Worm (Caenorhabditis elegans) whole organism, L2 larva: Measurements from ENCODE around the gene pkc-3.
A peak's percentile ranks its signal among the peaks of the same experiment; 100 is the strongest.

ENCODE experiments used
- C34F6.9 ChIP-seq: fragments of 150-350 bp; optimal IDR thresholded peaks from 2 replicates; lab custom pipeline; 2014; ENCODE audit warnings: missing biosample characterization, missing genetic modification characterization
- F13H6.1 ChIP-seq: sonication (generic microtip); optimal IDR thresholded peaks from 2 replicates; lab custom pipeline; 2016; ENCODE audit warnings: missing genetic modification characterization, missing compliant biosample characterization
- R02D3.7 ChIP-seq: fragments of 150-350 bp; optimal IDR thresholded peaks from 2 replicates; lab custom pipeline; 2014; ENCODE audit warnings: missing biosample characterization, missing genetic modification characterization
- Y55F3AM.14 ChIP-seq: fragments of 200-800 bp; sonication (Bioruptor generic); optimal IDR thresholded peaks from 2 replicates; lab custom pipeline; 2018; ENCODE audit warnings: mild to moderate bottlenecking, missing genetic modification characterization, missing compliant biosample characterization
- ZK546.5 ChIP-seq: sonication (generic microtip); optimal IDR thresholded peaks from 2 replicates; lab custom pipeline; 2017; ENCODE audit warnings: missing biosample characterization, missing genetic modification characterization
- alr-1 ChIP-seq: fragments of 150-350 bp; optimal IDR thresholded peaks from 2 replicates; lab custom pipeline; 2014; ENCODE audit warnings: missing biosample characterization, missing genetic modification characterization
- aly-2 ChIP-seq: fragments of 150-350 bp; optimal IDR thresholded peaks from 2 replicates; lab custom pipeline; 2014; ENCODE audit warnings: missing biosample characterization, missing genetic modification characterization
- ama-1 ChIP-seq: fragments of 150-350 bp; optimal IDR thresholded peaks from 2 replicates; lab custom pipeline; 2018; ENCODE audit warnings: inconsistent platforms
- blmp-1 ChIP-seq: sonication (generic microtip); optimal IDR thresholded peaks from 2 replicates; lab custom pipeline; 2017; ENCODE audit warnings: missing genetic modification characterization, mild to moderate bottlenecking, missing compliant biosample characterization, antibody characterized with exemption, moderate library complexity; ENCODE audit not compliant: insufficient read depth
- ceh-16 ChIP-seq: fragments of 150-350 bp; optimal IDR thresholded peaks from 2 replicates; lab custom pipeline; 2014; ENCODE audit warnings: missing biosample characterization, missing genetic modification characterization
- ceh-82 ChIP-seq: fragments of 150-350 bp; optimal IDR thresholded peaks from 2 replicates; lab custom pipeline; 2014; ENCODE audit warnings: missing biosample characterization, missing genetic modification characterization
- crh-2 ChIP-seq: sonication (generic microtip); optimal IDR thresholded peaks from 2 replicates; lab custom pipeline; 2017; ENCODE audit warnings: missing biosample characterization, missing genetic modification characterization
- dmd-4 ChIP-seq: sonication (generic microtip); optimal IDR thresholded peaks from 2 replicates; lab custom pipeline; 2017; ENCODE audit warnings: missing biosample characterization, missing genetic modification characterization
- egl-27 ChIP-seq: sonication (generic microtip); optimal IDR thresholded peaks from 3 replicates; lab custom pipeline; 2017; ENCODE audit warnings: missing biosample characterization, missing genetic modification reagents, missing genetic modification characterization
- elt-1 ChIP-seq: fragments of 150-350 bp; optimal IDR thresholded peaks from 2 replicates; lab custom pipeline; 2014; ENCODE audit warnings: missing biosample characterization, missing genetic modification characterization
- elt-3 ChIP-seq: sonication (generic microtip); optimal IDR thresholded peaks from 2 replicates; lab custom pipeline; 2017; ENCODE audit warnings: missing biosample characterization, missing genetic modification characterization
- fos-1 ChIP-seq: fragments of 150-350 bp; optimal IDR thresholded peaks from 2 replicates; lab custom pipeline; 2014; ENCODE audit warnings: missing biosample characterization, missing genetic modification characterization
- gmeb-1 ChIP-seq: fragments of 150-350 bp; optimal IDR thresholded peaks from 2 replicates; lab custom pipeline; 2014; ENCODE audit warnings: missing biosample characterization, missing genetic modification characterization
- lin-11 ChIP-seq: fragments of 150-350 bp; sonication (generic microtip); optimal IDR thresholded peaks from 2 replicates; lab custom pipeline; 2014; ENCODE audit warnings: missing biosample characterization, missing genetic modification characterization, inconsistent platforms, mixed read lengths
- lin-13 ChIP-seq: fragments of 150-350 bp; optimal IDR thresholded peaks from 2 replicates; lab custom pipeline; 2014; ENCODE audit warnings: missing biosample characterization, missing genetic modification reagents, missing genetic modification characterization
- lin-39 ChIP-seq: fragments of 150-350 bp; optimal IDR thresholded peaks from 2 replicates; lab custom pipeline; 2014; ENCODE audit warnings: missing biosample characterization, missing genetic modification reagents, missing genetic modification characterization
- lsy-2 ChIP-seq, 2 experiments: fragments of 150-350 bp in 1 of 2; sonication (generic microtip) in 1 of 2; optimal IDR thresholded peaks; 2 replicates each; lab custom pipeline; 2014 to 2017; ENCODE audit warnings: missing biosample characterization in 2 of 2, missing genetic modification characterization in 2 of 2
- mab-5 ChIP-seq: fragments of 150-350 bp; optimal IDR thresholded peaks from 2 replicates; lab custom pipeline; 2014; ENCODE audit warnings: missing biosample characterization, missing genetic modification characterization
- mbf-1 ChIP-seq: sonication (generic microtip); optimal IDR thresholded peaks from 2 replicates; lab custom pipeline; 2017; ENCODE audit warnings: missing biosample characterization, missing genetic modification characterization
- mdl-1 ChIP-seq, 2 experiments: fragments of 150-350 bp in 1 of 2; sonication (generic microtip) in 1 of 2; optimal IDR thresholded peaks; 2 replicates each; lab custom pipeline; 2017; ENCODE audit warnings: missing biosample characterization in 2 of 2, missing genetic modification characterization in 2 of 2
- nhr-10 ChIP-seq: sonication (generic microtip); optimal IDR thresholded peaks from 2 replicates; lab custom pipeline; 2017; ENCODE audit warnings: missing biosample characterization, missing genetic modification characterization
- nhr-11 ChIP-seq: fragments of 150-350 bp; optimal IDR thresholded peaks from 2 replicates; lab custom pipeline; 2014; ENCODE audit warnings: missing biosample characterization, missing genetic modification characterization
- nhr-12 ChIP-seq: fragments of 150-350 bp; optimal IDR thresholded peaks from 2 replicates; lab custom pipeline; 2014; ENCODE audit warnings: missing biosample characterization, missing genetic modification characterization
- nhr-129 ChIP-seq: fragments of 150-350 bp; optimal IDR thresholded peaks from 2 replicates; lab custom pipeline; 2014; ENCODE audit warnings: missing biosample characterization, missing genetic modification characterization
- nhr-21 ChIP-seq: fragments of 150-350 bp; optimal IDR thresholded peaks from 2 replicates; lab custom pipeline; 2014; ENCODE audit warnings: missing biosample characterization, missing genetic modification characterization
- nhr-23 ChIP-seq: fragments of 150-350 bp; optimal IDR thresholded peaks from 2 replicates; lab custom pipeline; 2014; ENCODE audit warnings: missing biosample characterization, missing genetic modification reagents, missing genetic modification characterization
- nhr-237 ChIP-seq: fragments of 150-350 bp; optimal IDR thresholded peaks from 2 replicates; lab custom pipeline; 2014; ENCODE audit warnings: missing biosample characterization, missing genetic modification characterization
- nhr-25 ChIP-seq: fragments of 150-350 bp; sonication (generic microtip); optimal IDR thresholded peaks from 3 replicates; lab custom pipeline; 2014; ENCODE audit warnings: missing biosample characterization, missing genetic modification characterization
- nhr-6 ChIP-seq: fragments of 150-350 bp; optimal IDR thresholded peaks from 2 replicates; lab custom pipeline; 2014; ENCODE audit warnings: missing biosample characterization, missing genetic modification characterization
- nhr-77 ChIP-seq: fragments of 150-350 bp; optimal IDR thresholded peaks from 2 replicates; lab custom pipeline; 2014; ENCODE audit warnings: missing biosample characterization, missing genetic modification characterization
- peb-1 ChIP-seq: fragments of 150-350 bp; optimal IDR thresholded peaks from 2 replicates; lab custom pipeline; 2014; ENCODE audit warnings: missing biosample characterization, missing genetic modification characterization
- sem-4 ChIP-seq: fragments of 150-350 bp; optimal IDR thresholded peaks from 2 replicates; lab custom pipeline; 2014; ENCODE audit warnings: missing biosample characterization, missing genetic modification reagents, missing genetic modification characterization
- skn-1 ChIP-seq: sonication (generic microtip); optimal IDR thresholded peaks from 2 replicates; lab custom pipeline; 2017; ENCODE audit warnings: missing biosample characterization, missing genetic modification characterization
- sma-3 ChIP-seq: sonication (generic microtip); optimal IDR thresholded peaks from 2 replicates; lab custom pipeline; 2016; ENCODE audit warnings: missing genetic modification reagents, missing genetic modification characterization, missing compliant biosample characterization
- sma-9 ChIP-seq, 2 experiments: fragments of 150-350 bp in 1 of 2; sonication (generic microtip) in 1 of 2; optimal IDR thresholded peaks; 2 replicates each; lab custom pipeline; 2014 to 2016; ENCODE audit warnings: missing genetic modification characterization in 2 of 2, mild to moderate bottlenecking in 1 of 2, missing biosample characterization in 1 of 2, missing compliant biosample characterization in 1 of 2, missing genetic modification reagents in 1 of 2, moderate library complexity in 1 of 2
- snpc-4 ChIP-seq: fragments of 150-350 bp; optimal IDR thresholded peaks from 2 replicates; lab custom pipeline; 2014; ENCODE audit warnings: missing biosample characterization, missing genetic modification characterization
- unc-39 ChIP-seq: fragments of 150-350 bp; optimal IDR thresholded peaks from 2 replicates; lab custom pipeline; 2014; ENCODE audit warnings: missing biosample characterization, missing genetic modification characterization
- unc-55 ChIP-seq: fragments of 150-350 bp; sonication (generic microtip); optimal IDR thresholded peaks from 3 replicates; lab custom pipeline; 2014; ENCODE audit warnings: missing biosample characterization, missing genetic modification reagents, missing genetic modification characterization
- unc-62 ChIP-seq: fragments of 150-350 bp; optimal IDR thresholded peaks from 2 replicates; lab custom pipeline; 2014; ENCODE audit warnings: missing biosample characterization, missing genetic modification reagents, missing genetic modification characterization
- zag-1 ChIP-seq: fragments of 150-350 bp; optimal IDR thresholded peaks from 2 replicates; lab custom pipeline; 2014; ENCODE audit warnings: missing biosample characterization, missing genetic modification characterization
- ztf-1 ChIP-seq: fragments of 200-800 bp; sonication (Bioruptor generic); conservative IDR thresholded peaks from 2 replicates; pipeline ENCODE4 v1.3.6; 2022; ENCODE audit warnings: missing genetic modification characterization, missing compliant biosample characterization
- ztf-11 ChIP-seq: sonication (generic microtip); optimal IDR thresholded peaks from 2 replicates; lab custom pipeline; 2017; ENCODE audit warnings: missing biosample characterization, missing genetic modification characterization
- ztf-4 ChIP-seq: fragments of 150-350 bp; optimal IDR thresholded peaks from 2 replicates; lab custom pipeline; 2014; ENCODE audit warnings: missing biosample characterization, missing genetic modification characterization

The pkc-3 gene

DNA sequence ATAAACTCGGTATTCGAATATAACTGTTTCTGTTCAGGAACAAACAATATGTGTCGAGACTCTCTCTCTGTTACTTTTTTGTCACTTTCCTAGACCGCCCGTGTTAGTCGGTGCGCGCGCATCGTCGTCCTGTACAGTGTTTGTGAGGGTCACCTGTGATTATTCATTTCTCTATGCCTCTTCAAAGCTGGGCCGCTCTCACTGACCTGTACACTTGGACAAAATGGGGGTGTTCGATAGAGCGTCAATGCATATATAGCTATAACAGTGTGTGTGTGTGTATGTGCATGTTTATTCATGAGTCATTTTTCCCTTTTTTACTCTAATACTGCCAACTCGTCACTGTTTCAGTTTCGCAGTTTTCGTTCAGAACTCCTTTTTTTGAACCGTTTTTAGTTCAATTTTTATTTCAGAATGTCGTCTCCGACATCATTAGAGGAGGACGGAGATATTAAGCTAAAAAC lies at the start of gene pkc-3:
Gene pkc-3, plus strand, starts transcription at position 414 of the 464 bp plus-strand sequence.
- TF ChIP-seq lin-13 (GFP tag; lab: Kevin White, UChicago) (peak; percentile 51), egl-27 (tag; lab: Kevin White, UChicago) (no peak), nhr-237 (no peak), ama-1 (lab: Kevin White, UChicago) (peak; percentile 48), nhr-11 (tag; lab: Kevin White, UChicago) (no peak), ztf-4 (tag; lab: Kevin White, UChicago) (peak; percentile 56), unc-55 (GFP tag; lab: Kevin White, UChicago) (peak; percentile 21), sem-4 (peak; percentile 5), lsy-2 (tag; optimal IDR thresholded peaks at IDR 0.05; lab: Kevin White, UChicago) (peak in 1 of 2 experiments; percentile 65), sma-3 (GFP tag; lab: Kevin White, UChicago) (peak; percentile 85), aly-2 (tag; lab: Kevin White, UChicago) (no peak), nhr-129 (tag; lab: Kevin White, UChicago) (peak; percentile 78), gmeb-1 (tag; lab: Kevin White, UChicago) (peak; percentile 60), blmp-1 (tag; lab: Kevin White, UChicago) (peak; percentile 50), unc-62 (GFP tag; lab: Kevin White, UChicago) (no peak), crh-2 (tag; lab: Kevin White, UChicago) (peak; percentile 71), snpc-4 (tag; lab: Kevin White, UChicago) (no peak), sma-9 (GFP tag; optimal IDR thresholded peaks at IDR 0.05; lab: Kevin White, UChicago) (peak; percentile 61), sma-9 (tag; optimal IDR thresholded peaks at IDR 0.05; lab: Kevin White, UChicago) (no peak), nhr-25 (tag; lab: Kevin White, UChicago) (peak; percentile 86), fos-1 (tag; lab: Kevin White, UChicago) (peak; percentile 98), F13H6.1 (tag; lab: Kevin White, UChicago) (peak; percentile 62), C34F6.9 (tag; lab: Kevin White, UChicago) (peak; percentile 17), nhr-21 (tag; lab: Kevin White, UChicago) (peak; percentile 78)

- TF ChIP-seq aly-2 (tag; lab: Kevin White, UChicago): no peak
- TF ChIP-seq ceh-82 (tag; lab: Kevin White, UChicago): no peak
- no peak for TF ChIP-seq zag-1 (tag; lab: Kevin White, UChicago)
- TF ChIP-seq skn-1: no peak
- TF ChIP-seq alr-1: no peak
- no peak for TF ChIP-seq lin-11
- no peak for TF ChIP-seq nhr-237
- TF ChIP-seq nhr-6 (tag; lab: Kevin White, UChicago): peak; percentile 94
- TF ChIP-seq peb-1: no peak
- TF ChIP-seq unc-39 (tag; lab: Kevin White, UChicago): no peak
- no peak for TF ChIP-seq nhr-12 (tag; lab: Kevin White, UChicago)
- TF ChIP-seq nhr-10 (tag; lab: Kevin White, UChicago): no peak
- TF ChIP-seq F13H6.1 (tag; lab: Kevin White, UChicago): peak; percentile 92
- TF ChIP-seq Y55F3AM.14 (GFP tag; lab: Kevin White, UChicago): peak; percentile 77
- no peak for TF ChIP-seq lin-39 (tag; lab: Kevin White, UChicago)
- TF ChIP-seq egl-27 (tag; lab: Kevin White, UChicago): peak; percentile 89
- TF ChIP-seq elt-1 (tag; lab: Kevin White, UChicago): peak; percentile 30
- TF ChIP-seq mdl-1 (tag; optimal IDR thresholded peaks at IDR 0.05; lab: Kevin White, UChicago): peak; percentile 64 to 71
- no peak for TF ChIP-seq R02D3.7
- no peak for TF ChIP-seq ztf-11 (tag; lab: Kevin White, UChicago)
- peak; percentile 93 for TF ChIP-seq nhr-25 (tag; lab: Kevin White, UChicago)
- TF ChIP-seq mab-5 (tag; lab: Kevin White, UChicago): peak; percentile 39
- peak; percentile 48 for TF ChIP-seq ama-1 (lab: Kevin White, UChicago)
- no peak for TF ChIP-seq elt-3 (tag; lab: Kevin White, UChicago)
- peak; percentile 44 for TF ChIP-seq nhr-77
- no peak for TF ChIP-seq nhr-23 (tag; lab: Kevin White, UChicago)
- peak; percentile 84 for TF ChIP-seq unc-55 (GFP tag; lab: Kevin White, UChicago)
- TF ChIP-seq unc-62 (GFP tag; lab: Kevin White, UChicago): peak; percentile 85
- TF ChIP-seq dmd-4 (tag; lab: Kevin White, UChicago): no peak
- TF ChIP-seq crh-2 (tag; lab: Kevin White, UChicago): peak; percentile 87
- peak; percentile 90 for TF ChIP-seq nhr-129 (tag; lab: Kevin White, UChicago)
- no peak for TF ChIP-seq ZK546.5 (tag; lab: Kevin White, UChicago)
- TF ChIP-seq sem-4: peak; percentile 83
- TF ChIP-seq C34F6.9 (tag; lab: Kevin White, UChicago): peak; percentile 85
- peak; percentile 67 for TF ChIP-seq lin-13 (GFP tag; lab: Kevin White, UChicago)
- no peak for TF ChIP-seq mbf-1
- TF ChIP-seq ztf-1 (GFP tag; lab: Robert Waterston, UW): no peak
- TF ChIP-seq fos-1 (tag; lab: Kevin White, UChicago): peak; percentile 94
- TF ChIP-seq lsy-2 (tag; optimal IDR thresholded peaks at IDR 0.05; lab: Kevin White, UChicago): peak; percentile 12 to 87
- peak; percentile 34 for TF ChIP-seq ceh-16 (tag; lab: Kevin White, UChicago)
- peak; percentile 98 for TF ChIP-seq sma-9 (GFP tag; optimal IDR thresholded peaks at IDR 0.05; lab: Kevin White, UChicago)
- peak; percentile 82 for TF ChIP-seq sma-9 (tag; optimal IDR thresholded peaks at IDR 0.05; lab: Kevin White, UChicago)
- TF ChIP-seq nhr-11 (tag; lab: Kevin White, UChicago): no peak
- peak; percentile 69 for TF ChIP-seq blmp-1 (tag; lab: Kevin White, UChicago)
- peak; percentile 67 for TF ChIP-seq gmeb-1 (tag; lab: Kevin White, UChicago)
Observed at ce11 chrII:5330206-5330686, 49.6 kb upstream of the pkc-3 start.
